Fruit fly (Drosophila melanogaster) whole organism, embryonic: Measurements from ENCODE around the gene GstD10.

Experiments used
- Adf1 ChIP-seq: fragments of 200-800 bp; sonication (Bioruptor generic); IDR thresholded peaks from 2 replicates; pipeline ENCODE4 v1.3.6; 2022; ENCODE audit warnings: missing biosample characterization, missing genetic modification characterization
- Aef1 ChIP-seq: fragments of 200-800 bp; sonication (Bioruptor generic); IDR thresholded peaks from 3 replicates; pipeline ENCODE4 v1.3.6; 2022; ENCODE audit warnings: missing biosample characterization, missing genetic modification characterization
- CG13287 ChIP-seq: fragments of 200-800 bp; sonication (Bioruptor generic); IDR thresholded peaks from 2 replicates; pipeline ENCODE4 v1.3.6; 2022; ENCODE audit warnings: missing biosample characterization, missing genetic modification characterization; ENCODE audit not compliant: partially characterized antibody
- CG15601 ChIP-seq: fragments of 200-800 bp; sonication (Bioruptor generic); optimal IDR thresholded peaks from 3 replicates; lab custom pipeline; 2019; ENCODE audit warnings: missing biosample characterization, mild to moderate bottlenecking, missing genetic modification characterization, moderate library complexity
- CG1647 ChIP-seq: fragments of 200-800 bp; sonication (Bioruptor generic); optimal IDR thresholded peaks from 3 replicates; lab custom pipeline; 2016; ENCODE audit warnings: missing biosample characterization, missing genetic modification characterization
- CG17186 ChIP-seq: fragments of 200-800 bp; sonication (Bioruptor generic); optimal IDR thresholded peaks from 3 replicates; lab custom pipeline; 2017; ENCODE audit warnings: missing biosample characterization, missing genetic modification reagents, missing genetic modification characterization
- CG2875 ChIP-seq: fragments of 200-800 bp; sonication (Bioruptor generic); optimal IDR thresholded peaks from 2 replicates; lab custom pipeline; 2017; ENCODE audit warnings: missing biosample characterization, mild to moderate bottlenecking, missing genetic modification characterization, missing genetic modification reagents
- CG31365 ChIP-seq: fragments of 200-800 bp; sonication (Bioruptor generic); optimal IDR thresholded peaks from 2 replicates; lab custom pipeline; 2018; ENCODE audit warnings: missing biosample characterization, mild to moderate bottlenecking, missing genetic modification characterization
- CG4424 ChIP-seq: fragments of 200-800 bp; sonication (Bioruptor generic); optimal IDR thresholded peaks from 3 replicates; lab custom pipeline; 2016; ENCODE audit warnings: missing biosample characterization, missing genetic modification characterization
- CG5180 ChIP-seq: fragments of 200-800 bp; sonication (Bioruptor generic); optimal IDR thresholded peaks from 3 replicates; lab custom pipeline; 2017; ENCODE audit warnings: missing biosample characterization, missing genetic modification characterization, mild to moderate bottlenecking, moderate library complexity, missing genetic modification reagents
- CG5245 ChIP-seq: fragments of 200-800 bp; sonication (Bioruptor generic); optimal IDR thresholded peaks from 3 replicates; lab custom pipeline; 2016; ENCODE audit warnings: missing biosample characterization, missing genetic modification characterization
- CG7372 ChIP-seq: fragments of 200-800 bp; sonication (Bioruptor generic); IDR thresholded peaks from 2 replicates; pipeline ENCODE4 v1.3.6; 2022; ENCODE audit warnings: missing biosample characterization, missing genetic modification characterization
- CG7987 ChIP-seq: fragments of 200-800 bp; sonication (Bioruptor generic); optimal IDR thresholded peaks from 2 replicates; lab custom pipeline; 2018; ENCODE audit warnings: missing biosample characterization, mild to moderate bottlenecking, missing genetic modification characterization, moderate library complexity
- CG8281 ChIP-seq: fragments of 200-800 bp; sonication (Bioruptor generic); optimal IDR thresholded peaks from 2 replicates; lab custom pipeline; 2018; ENCODE audit warnings: missing biosample characterization, mild to moderate bottlenecking, missing genetic modification characterization, moderate library complexity
- CkIIα-i1 ChIP-seq: fragments of 200-800 bp; sonication (Bioruptor generic); IDR thresholded peaks from 2 replicates; pipeline ENCODE4 v1.3.6; 2022; ENCODE audit warnings: missing biosample characterization, missing genetic modification characterization
- Dll ChIP-seq: fragments of 200-800 bp; sonication (Bioruptor generic); IDR thresholded peaks from 4 replicates; pipeline ENCODE4 v1.3.6; 2022; ENCODE audit warnings: missing biosample characterization, missing genetic modification characterization; ENCODE audit not compliant: partially characterized antibody
- Dref ChIP-seq: fragments of 200-800 bp; sonication (Bioruptor generic); IDR thresholded peaks from 2 replicates; pipeline ENCODE4 v1.3.6; 2022; ENCODE audit warnings: missing biosample characterization, missing genetic modification characterization
- Ets97D ChIP-seq: fragments of 200-800 bp; sonication (Bioruptor generic); optimal IDR thresholded peaks from 3 replicates; lab custom pipeline; 2016; ENCODE audit warnings: missing biosample characterization, missing genetic modification characterization
- Fer2 ChIP-seq: fragments of 200-800 bp; sonication (Bioruptor generic); optimal IDR thresholded peaks from 2 replicates; lab custom pipeline; 2018; ENCODE audit warnings: missing biosample characterization, mild to moderate bottlenecking, missing genetic modification characterization, moderate library complexity
- HmgD ChIP-seq: fragments of 200-800 bp; sonication (Bioruptor generic); optimal IDR thresholded peaks from 3 replicates; lab custom pipeline; 2016; ENCODE audit warnings: missing biosample characterization, missing genetic modification characterization
- Hr3 ChIP-seq: fragments of 200-800 bp; sonication (Bioruptor generic); optimal IDR thresholded peaks from 3 replicates; lab custom pipeline; 2016; ENCODE audit warnings: missing biosample characterization, missing genetic modification characterization
- MESR4 ChIP-seq: fragments of 200-800 bp; sonication (Bioruptor generic); optimal IDR thresholded peaks from 2 replicates; lab custom pipeline; 2018; ENCODE audit warnings: missing biosample characterization, mild to moderate bottlenecking, missing genetic modification characterization, moderate library complexity
- MTF-1 ChIP-seq: fragments of 200-800 bp; sonication (Bioruptor generic); optimal IDR thresholded peaks from 2 replicates; lab custom pipeline; 2018; ENCODE audit warnings: missing biosample characterization, mild to moderate bottlenecking, missing genetic modification characterization, borderline replicate concordance
- NFAT ChIP-seq: fragments of 200-800 bp; sonication (Bioruptor generic); IDR thresholded peaks from 2 replicates; pipeline ENCODE4 v1.3.6; 2022; ENCODE audit warnings: missing biosample characterization, missing genetic modification characterization
- PHDP ChIP-seq: fragments of 200-800 bp; sonication (Bioruptor generic); optimal IDR thresholded peaks from 3 replicates; lab custom pipeline; 2018; ENCODE audit warnings: missing biosample characterization, mild to moderate bottlenecking, missing genetic modification characterization, moderate library complexity
- Rx ChIP-seq: fragments of 200-800 bp; sonication (Bioruptor generic); IDR thresholded peaks from 2 replicates; pipeline ENCODE4 v1.3.6; 2022; ENCODE audit warnings: missing biosample characterization, missing genetic modification characterization
- Side ChIP-seq: fragments of 200-800 bp; sonication (Bioruptor generic); optimal IDR thresholded peaks from 2 replicates; lab custom pipeline; 2016; ENCODE audit warnings: missing biosample characterization, missing genetic modification characterization
- Six4 ChIP-seq: fragments of 200-800 bp; sonication (Bioruptor generic); optimal IDR thresholded peaks from 2 replicates; lab custom pipeline; 2016; ENCODE audit warnings: missing biosample characterization, missing genetic modification characterization
- Sox100B ChIP-seq: fragments of 200-800 bp; sonication (Bioruptor generic); optimal IDR thresholded peaks from 3 replicates; lab custom pipeline; 2018; ENCODE audit warnings: missing biosample characterization, mild to moderate bottlenecking, missing genetic modification characterization
- Sox102F ChIP-seq: fragments of 200-800 bp; sonication (Bioruptor generic); optimal IDR thresholded peaks from 2 replicates; lab custom pipeline; 2018; ENCODE audit warnings: missing biosample characterization, mild to moderate bottlenecking, missing genetic modification characterization, moderate library complexity
- Sry-β ChIP-seq: fragments of 200-800 bp; sonication (Bioruptor generic); optimal IDR thresholded peaks from 2 replicates; lab custom pipeline; 2018; ENCODE audit warnings: missing biosample characterization, mild to moderate bottlenecking, missing genetic modification characterization, moderate library complexity
- Stat92E ChIP-seq, 3 experiments: fragments of >200 bp in 2 of 3; fragments of 200-800 bp in 1 of 3; sonication (Bioruptor generic) in 1 of 3; optimal IDR thresholded peaks; 2 replicates each; lab custom pipeline; 2017 to 2019; ENCODE audit warnings: missing biosample characterization in 3 of 3, missing genetic modification characterization in 3 of 3, mild to moderate bottlenecking in 1 of 3, moderate library complexity in 1 of 3
- Vsx1 ChIP-seq: fragments of 200-800 bp; sonication (Bioruptor generic); optimal IDR thresholded peaks from 2 replicates; lab custom pipeline; 2017; ENCODE audit warnings: missing biosample characterization, mild to moderate bottlenecking, missing genetic modification characterization, missing genetic modification reagents
- Xrp1 ChIP-seq: fragments of 200-800 bp; sonication (Bioruptor generic); IDR thresholded peaks from 2 replicates; pipeline ENCODE4 v1.3.6; 2022; ENCODE audit warnings: missing biosample characterization, missing genetic modification characterization
- az2 ChIP-seq: fragments of 200-800 bp; sonication (Bioruptor generic); optimal IDR thresholded peaks from 3 replicates; lab custom pipeline; 2016; ENCODE audit warnings: missing biosample characterization, missing genetic modification characterization
- bbx ChIP-seq: fragments of 200-800 bp; sonication (Bioruptor generic); IDR thresholded peaks from 2 replicates; pipeline ENCODE4 v1.3.6; 2022; ENCODE audit warnings: missing biosample characterization, missing genetic modification characterization; ENCODE audit not compliant: partially characterized antibody
- crol ChIP-seq: fragments of 200-800 bp; sonication (Bioruptor generic); IDR thresholded peaks from 2 replicates; pipeline ENCODE4 v1.3.6; 2022; ENCODE audit warnings: missing biosample characterization, missing genetic modification characterization
- danr ChIP-seq: fragments of 200-800 bp; sonication (Bioruptor generic); IDR thresholded peaks from 2 replicates; pipeline ENCODE4 v1.3.6; 2022; ENCODE audit warnings: missing biosample characterization, missing genetic modification characterization
- dmrt99B ChIP-seq: fragments of 200-800 bp; sonication (Bioruptor generic); optimal IDR thresholded peaks from 2 replicates; lab custom pipeline; 2018; ENCODE audit warnings: missing biosample characterization, mild to moderate bottlenecking, missing genetic modification characterization, moderate library complexity
- hth ChIP-seq: fragments of >200 bp; optimal IDR thresholded peaks from 2 replicates; lab custom pipeline; 2017; ENCODE audit warnings: inconsistent platforms
- ind ChIP-seq: fragments of 200-800 bp; sonication (Bioruptor generic); optimal IDR thresholded peaks from 3 replicates; lab custom pipeline; 2016; ENCODE audit warnings: missing biosample characterization, missing genetic modification characterization
- jigr1 ChIP-seq: fragments of 200-800 bp; sonication (Bioruptor generic); IDR thresholded peaks from 3 replicates; pipeline ENCODE4 v1.3.6; 2022; ENCODE audit warnings: missing biosample characterization, missing genetic modification characterization
- lmd ChIP-seq: fragments of 200-800 bp; sonication (Bioruptor generic); IDR thresholded peaks from 2 replicates; pipeline ENCODE4 v1.3.6; 2022; ENCODE audit warnings: missing biosample characterization, missing genetic modification characterization
- nerfin-2 ChIP-seq: fragments of 200-800 bp; sonication (Bioruptor generic); IDR thresholded peaks from 2 replicates; pipeline ENCODE4 v1.3.6; 2022; ENCODE audit warnings: missing biosample characterization, missing genetic modification characterization; ENCODE audit not compliant: partially characterized antibody
- pho ChIP-seq: fragments of 200-800 bp; sonication (Bioruptor generic); optimal IDR thresholded peaks from 2 replicates; lab custom pipeline; 2016; ENCODE audit warnings: missing biosample characterization, missing genetic modification characterization
- ssp ChIP-seq: fragments of 200-800 bp; sonication (Bioruptor generic); IDR thresholded peaks from 2 replicates; pipeline ENCODE4 v1.3.6; 2022; ENCODE audit warnings: missing biosample characterization, missing genetic modification characterization
- stwl ChIP-seq: fragments of 200-800 bp; sonication (Bioruptor generic); optimal IDR thresholded peaks from 3 replicates; lab custom pipeline; 2018; ENCODE audit warnings: missing biosample characterization, mild to moderate bottlenecking, missing genetic modification characterization, moderate library complexity
- trh ChIP-seq: fragments of 200-800 bp; sonication (Bioruptor generic); optimal IDR thresholded peaks from 2 replicates; lab custom pipeline; 2016; ENCODE audit warnings: missing biosample characterization, missing genetic modification characterization
- vnd ChIP-seq: fragments of 200-800 bp; sonication (Bioruptor generic); IDR thresholded peaks from 3 replicates; pipeline ENCODE4 v1.3.6; 2022; ENCODE audit warnings: missing biosample characterization, missing genetic modification characterization; ENCODE audit not compliant: partially characterized antibody
- zen ChIP-seq: fragments of 200-800 bp; sonication (Bioruptor generic); optimal IDR thresholded peaks from 3 replicates; lab custom pipeline; 2018; ENCODE audit warnings: missing biosample characterization, mild to moderate bottlenecking, missing genetic modification characterization, moderate library complexity

GstD10 gene

dm6 chr3R:12350497-12350896 is 15.0 kb downstream of the GstD10 start, which contains the start of gene CG10038 (continued):
- TF ChIP-seq Dref (GFP tag; lab: Robert Waterston, UW) (peak; percentile 88), Sox100B (no peak), CG4424 (GFP tag; lab: Kevin White, UChicago) (peak; percentile 36), stwl (peak; percentile 87), danr (no peak), jigr1 (GFP tag; lab: Robert Waterston, UW) (0 out of 3 replicates have a peak, but pooled peaks have one; percentile 9), Fer2 (tag; lab: Kevin White, UChicago) (no peak), Sox102F (GFP tag; lab: Kevin White, UChicago) (peak; percentile 20), CG7987 (GFP tag; lab: Kevin White, UChicago) (no peak), CkIIα-i1 (no peak), Ets97D (GFP tag; lab: Kevin White, UChicago) (peak; percentile 60), CG17186 (peak; percentile 35), az2 (GFP tag; lab: Kevin White, UChicago) (peak; percentile 41), Vsx1 (GFP tag; lab: Kevin White, UChicago) (no peak), CG2875 (GFP tag; lab: Kevin White, UChicago) (peak; percentile 20), Side (peak; percentile 15), NFAT (GFP tag; lab: Robert Waterston, UW) (no peak; the same call in 1 of the 2 replicates), nerfin-2 (GFP tag; lab: Robert Waterston, UW) (peak; percentile 89), CG5180 (GFP tag; lab: Kevin White, UChicago) (no peak), CG7372 (GFP tag; lab: Robert Waterston, UW) (no peak), MTF-1 (no peak), Aef1 (GFP tag; lab: Robert Waterston, UW) (peak; percentile 31; the same call in 1 of the 3 replicates), lmd (GFP tag; lab: Robert Waterston, UW) (no peak), zen (tag; lab: Kevin White, UChicago) (no peak), CG15601 (tag; lab: Kevin White, UChicago) (peak; percentile 41), PHDP (tag; lab: Kevin White, UChicago) (peak; percentile 41), Adf1 (peak; percentile 25; the same call in 1 of the 2 replicates), HmgD (GFP tag; lab: Kevin White, UChicago) (no peak), ssp (peak; percentile 84), bbx (GFP tag; lab: Robert Waterston, UW) (peak; percentile 95), CG8281 (tag; lab: Kevin White, UChicago) (no peak), Rx (GFP tag; lab: Robert Waterston, UW) (no peak), crol (GFP tag; lab: Robert Waterston, UW) (no peak), CG13287 (peak; percentile 97), Xrp1 (GFP tag; lab: Robert Waterston, UW) (peak; percentile 28; the same call in 1 of the 2 replicates), Dll (GFP tag; lab: Robert Waterston, UW) (peak; percentile 93), pho (GFP tag; lab: Kevin White, UChicago) (peak; percentile 31), Sry-β (GFP tag; lab: Kevin White, UChicago) (peak; percentile 59), Hr3 (GFP tag; lab: Kevin White, UChicago) (peak; percentile 36), CG31365 (tag; lab: Kevin White, UChicago) (no peak), Six4 (GFP tag; lab: Kevin White, UChicago) (no peak), dmrt99B (no peak), vnd (GFP tag; lab: Robert Waterston, UW) (peak; percentile 92), hth (lab: Kevin White, UChicago) (no peak), CG5245 (GFP tag; lab: Kevin White, UChicago) (peak; percentile 10), trh (GFP tag; lab: Kevin White, UChicago) (no peak), Stat92E (GFP tag; optimal IDR thresholded peaks at IDR 0.05; lab: Kevin White, UChicago) (no peak), ind (GFP tag; lab: Kevin White, UChicago) (peak; percentile 30), CG1647 (GFP tag; lab: Kevin White, UChicago) (peak; percentile 52), MESR4 (GFP tag; lab: Kevin White, UChicago) (peak; percentile 10)
